Worm (Caenorhabditis elegans): Measurements from ENCODE around the gene talp-3.

The talp-3 gene

DNA sequence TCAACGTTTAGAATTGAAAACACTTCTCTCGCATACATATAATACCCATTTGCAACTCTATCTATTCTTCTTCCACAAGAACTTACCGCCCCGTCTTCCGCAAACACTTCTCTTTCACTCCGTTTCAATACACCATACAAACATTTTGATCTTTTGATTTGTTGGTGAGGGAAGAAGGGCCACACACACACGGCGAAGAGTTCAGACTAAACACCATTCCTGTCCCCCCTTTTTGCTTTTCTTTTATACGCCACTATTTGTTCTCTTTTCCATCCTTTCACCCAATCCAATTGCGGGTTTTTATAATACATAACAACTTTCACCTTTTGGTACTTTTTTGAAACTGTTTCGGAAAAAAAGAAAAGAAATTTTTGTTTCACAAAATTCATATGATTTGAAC, 48.0 kb downstream of the talp-3 start:
- no peak for TF ChIP-seq ceh-13 (GFP tag; optimal IDR thresholded peaks at IDR 0.05)
- no peak for TF ChIP-seq tbx-37 (GFP tag; conservative IDR thresholded peaks at IDR 0.05)
- TF ChIP-seq tra-4 (tag; optimal IDR thresholded peaks at IDR 0.05) = no peak
- TF ChIP-seq hmbx-1 (tag; optimal IDR thresholded peaks at IDR 0.05) = no peak
- TF ChIP-seq sea-1 (GFP tag; conservative IDR thresholded peaks at IDR 0.05) = no peak
- TF ChIP-seq B0310.2 (tag; optimal IDR thresholded peaks at IDR 0.05) = no peak
- no peak for TF ChIP-seq ceh-36 (tag; optimal IDR thresholded peaks at IDR 0.05)
- no peak for TF ChIP-seq hnd-1 (tag; optimal IDR thresholded peaks at IDR 0.05)
- TF ChIP-seq pes-1 (GFP tag; IDR thresholded peaks at IDR 0.05) = no peak

ce11 chrIV:14603022-14603421, 50.2 kb downstream of the talp-3 start:
- no peak for TF ChIP-seq tbx-37 (GFP tag; conservative IDR thresholded peaks at IDR 0.05)
- TF ChIP-seq B0310.2 (tag; optimal IDR thresholded peaks at IDR 0.05) = no peak
- TF ChIP-seq pes-1 (GFP tag; IDR thresholded peaks at IDR 0.05) = no peak
- no peak for TF ChIP-seq F13C5.2 (tag; optimal IDR thresholded peaks at IDR 0.05)
- no peak for TF ChIP-seq tbx-11 (GFP tag; IDR thresholded peaks at IDR 0.05)
- no peak for TF ChIP-seq hnd-1 (tag; optimal IDR thresholded peaks at IDR 0.05)
- TF ChIP-seq tra-4 (tag; optimal IDR thresholded peaks at IDR 0.05) = no peak
- no peak for TF ChIP-seq ets-7 (tag; optimal IDR thresholded peaks at IDR 0.05)
- no peak for TF ChIP-seq ceh-36 (tag; optimal IDR thresholded peaks at IDR 0.05)
- TF ChIP-seq hmbx-1 (tag; optimal IDR thresholded peaks at IDR 0.05) = no peak

DNA sequence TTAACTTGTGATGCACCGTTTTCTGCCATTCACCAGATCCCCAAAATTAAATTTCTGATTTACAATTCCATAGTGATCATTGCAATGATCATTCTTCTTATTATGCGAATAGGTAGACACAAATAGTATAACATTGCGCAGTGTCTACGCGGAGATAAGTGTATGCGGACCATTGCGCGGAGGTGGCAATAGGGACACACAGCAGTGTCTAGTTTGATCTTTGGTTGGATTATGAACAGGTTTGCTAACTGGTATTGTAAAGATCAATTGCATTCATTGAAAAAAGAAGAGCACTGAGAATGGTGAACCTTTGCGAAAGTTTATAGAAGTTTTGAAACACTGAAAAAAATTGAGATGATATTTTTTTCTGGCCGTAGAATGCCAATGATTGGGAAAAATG, 53.9 kb downstream of the talp-3 start:
- TF ChIP-seq F13C5.2 (tag; optimal IDR thresholded peaks at IDR 0.05) = no peak
- no peak for TF ChIP-seq ceh-13 (GFP tag; optimal IDR thresholded peaks at IDR 0.05)
- no peak for TF ChIP-seq hnd-1 (tag; optimal IDR thresholded peaks at IDR 0.05)
- no peak for TF ChIP-seq hmbx-1 (tag; optimal IDR thresholded peaks at IDR 0.05)
- TF ChIP-seq ceh-36 (tag; optimal IDR thresholded peaks at IDR 0.05) = no peak
- TF ChIP-seq hmg-4 (GFP tag; optimal IDR thresholded peaks at IDR 0.05) = no peak
- no peak for TF ChIP-seq flt-1 (GFP tag; IDR thresholded peaks at IDR 0.05)
- no peak for TF ChIP-seq ets-7 (tag; optimal IDR thresholded peaks at IDR 0.05)
- no peak for TF ChIP-seq B0310.2 (tag; optimal IDR thresholded peaks at IDR 0.05)
- TF ChIP-seq tra-4 (tag; optimal IDR thresholded peaks at IDR 0.05) = no peak
- TF ChIP-seq ama-1 (optimal IDR thresholded peaks at IDR 0.05) = no peak
- no peak for TF ChIP-seq pes-1 (GFP tag; IDR thresholded peaks at IDR 0.05)
- no peak for TF ChIP-seq tbx-37 (GFP tag; conservative IDR thresholded peaks at IDR 0.05)
- no peak for TF ChIP-seq tbx-11 (GFP tag; IDR thresholded peaks at IDR 0.05)
- no peak for TF ChIP-seq aly-1 (tag; optimal IDR thresholded peaks at IDR 0.05)
- TF ChIP-seq sea-1 (GFP tag; conservative IDR thresholded peaks at IDR 0.05) = no peak

DNA sequence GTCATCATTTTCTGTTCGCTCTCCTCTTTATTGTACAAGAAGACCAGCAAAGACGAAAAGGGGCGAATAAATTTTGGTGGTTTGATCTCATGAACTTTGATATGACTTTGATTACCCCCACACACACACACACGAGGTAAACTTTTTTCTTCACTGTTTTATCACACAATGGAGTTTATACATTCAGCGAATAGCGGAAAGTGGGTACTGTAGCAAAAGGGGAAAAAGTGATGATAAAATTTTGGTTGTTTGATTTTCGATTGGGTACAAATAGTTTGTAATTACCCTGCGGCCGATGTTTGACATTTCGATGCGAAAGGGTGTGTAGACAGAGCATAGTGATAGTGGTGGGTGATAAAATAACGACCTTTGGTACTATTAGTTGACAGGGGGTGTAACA, 58.9 kb downstream of the talp-3 start:
- TF ChIP-seq hmg-4 (GFP tag; optimal IDR thresholded peaks at IDR 0.05) (no peak), ets-7 (tag; optimal IDR thresholded peaks at IDR 0.05) (no peak), hnd-1 (tag; optimal IDR thresholded peaks at IDR 0.05) (no peak)

Data from whole organism, early embryonic.